Fruit fly (Drosophila melanogaster) whole organism, embryonic: ENCODE measurements around the gene gish.
A peak's percentile ranks its signal among the peaks of the same experiment; 100 is the strongest.

Experiments used
- Ada2b ChIP-seq: fragments of 200-800 bp; sonication (Bioruptor generic); IDR thresholded peaks from 2 replicates; pipeline ENCODE4 v1.3.6; 2022; ENCODE audit warnings: missing biosample characterization, missing genetic modification characterization
- CG17568 ChIP-seq: fragments of 200-800 bp; sonication (Bioruptor generic); optimal IDR thresholded peaks from 2 replicates; lab custom pipeline; 2018; ENCODE audit warnings: missing biosample characterization, mild to moderate bottlenecking, missing genetic modification characterization, moderate library complexity
- CG5245 ChIP-seq: fragments of 200-800 bp; sonication (Bioruptor generic); optimal IDR thresholded peaks from 3 replicates; lab custom pipeline; 2016; ENCODE audit warnings: missing biosample characterization, missing genetic modification characterization
- CG8478 ChIP-seq: fragments of >200 bp; optimal IDR thresholded peaks from 2 replicates; lab custom pipeline; 2018
- Deaf1 ChIP-seq: fragments of 200-800 bp; optimal IDR thresholded peaks from 3 replicates; lab custom pipeline; 2019; ENCODE audit warnings: missing biosample characterization, mild to moderate bottlenecking, missing genetic modification characterization, moderate library complexity
- Sox100B ChIP-seq: fragments of 200-800 bp; sonication (Bioruptor generic); optimal IDR thresholded peaks from 3 replicates; lab custom pipeline; 2018; ENCODE audit warnings: missing biosample characterization, mild to moderate bottlenecking, missing genetic modification characterization
- cwo ChIP-seq: fragments of 200-800 bp; sonication (Bioruptor generic); optimal IDR thresholded peaks from 3 replicates; lab custom pipeline; 2017; ENCODE audit warnings: missing biosample characterization, missing genetic modification characterization, mild to moderate bottlenecking, moderate library complexity, missing genetic modification reagents
- fd3F ChIP-seq: fragments of 200-800 bp; sonication (Bioruptor generic); optimal IDR thresholded peaks from 2 replicates; lab custom pipeline; 2018; ENCODE audit warnings: missing biosample characterization, mild to moderate bottlenecking, missing genetic modification characterization, moderate library complexity
- tll ChIP-seq, 2 experiments: fragments of 200-800 bp in 1 of 2; fragments of >200 bp in 1 of 2; sonication (Bioruptor generic) in 1 of 2; optimal IDR thresholded peaks; 2 replicates each; lab custom pipeline; 2017 to 2019; ENCODE audit warnings: missing biosample characterization in 2 of 2, missing genetic modification characterization in 2 of 2, mild to moderate bottlenecking in 1 of 2, moderate library complexity in 1 of 2
- usp ChIP-seq: fragments of >200 bp; optimal IDR thresholded peaks from 2 replicates; lab custom pipeline; 2017; ENCODE audit warnings: missing biosample characterization, missing genetic modification characterization

- no peak for TF ChIP-seq Sox100B (GFP tag; lab: Kevin White, UChicago)
- TF ChIP-seq CG5245 (GFP tag; lab: Kevin White, UChicago) = no peak
- no peak for TF ChIP-seq fd3F
- TF ChIP-seq Ada2b (GFP tag; lab: Robert Waterston, UW) = no peak
- no peak for TF ChIP-seq CG17568 (GFP tag; lab: Kevin White, UChicago)
- no peak for TF ChIP-seq usp (GFP tag; lab: Kevin White, UChicago)
- peak; percentile 58 for TF ChIP-seq Deaf1 (tag; lab: Kevin White, UChicago)
- peak; percentile 3 for TF ChIP-seq cwo (GFP tag; lab: Kevin White, UChicago)
- TF ChIP-seq tll (GFP tag; optimal IDR thresholded peaks at IDR 0.05; lab: Kevin White, UChicago) = no peak
- TF ChIP-seq CG8478 = no peak
These were observed 16.1 kb upstream of the gish start for dm6 chr3R:16256135-16256534.
